Fruit fly (Drosophila melanogaster) whole organism, embryonic: Measurements from ENCODE around the gene CG43052.

ENCODE experiments used
- Aef1 ChIP-seq: fragments of 200-800 bp; sonication (Bioruptor generic); IDR thresholded peaks from 3 replicates; pipeline ENCODE4 v1.3.6; 2022; ENCODE audit warnings: missing biosample characterization, missing genetic modification characterization
- B-H2 ChIP-seq: fragments of 200-800 bp; sonication (Bioruptor generic); optimal IDR thresholded peaks from 2 replicates; lab custom pipeline; 2018; ENCODE audit warnings: missing biosample characterization, mild to moderate bottlenecking, missing genetic modification characterization
- CG10321 ChIP-seq: fragments of 200-800 bp; sonication (Bioruptor generic); IDR thresholded peaks from 2 replicates; pipeline ENCODE4 v1.3.6; 2022; ENCODE audit warnings: missing biosample characterization, missing genetic modification characterization
- CG10565 ChIP-seq: fragments of 200-800 bp; sonication (Bioruptor generic); optimal IDR thresholded peaks from 3 replicates; lab custom pipeline; 2016; ENCODE audit warnings: missing biosample characterization, mild to moderate bottlenecking, missing genetic modification characterization
- CG11695 ChIP-seq: fragments of 200-800 bp; sonication (Bioruptor generic); IDR thresholded peaks from 3 replicates; pipeline ENCODE4 v1.3.6; 2022; ENCODE audit warnings: missing biosample characterization, missing genetic modification characterization
- CG12744 ChIP-seq: fragments of 200-800 bp; sonication (Bioruptor generic); optimal IDR thresholded peaks from 2 replicates; lab custom pipeline; 2016; ENCODE audit warnings: missing biosample characterization, missing genetic modification characterization
- CG15011 ChIP-seq: fragments of 200-800 bp; sonication (Bioruptor generic); optimal IDR thresholded peaks from 3 replicates; lab custom pipeline; 2018; ENCODE audit warnings: missing biosample characterization, mild to moderate bottlenecking, missing genetic modification characterization
- CG15073 ChIP-seq: fragments of 200-800 bp; sonication (Bioruptor generic); optimal IDR thresholded peaks from 2 replicates; lab custom pipeline; 2016; ENCODE audit warnings: missing biosample characterization, missing genetic modification characterization
- CG1602 ChIP-seq: fragments of 200-800 bp; sonication (Bioruptor generic); optimal IDR thresholded peaks from 3 replicates; lab custom pipeline; 2016; ENCODE audit warnings: missing biosample characterization, missing genetic modification characterization
- CG16813 ChIP-seq: fragments of 200-800 bp; sonication (Bioruptor generic); IDR thresholded peaks from 3 replicates; pipeline ENCODE4 v1.3.6; 2022; ENCODE audit warnings: missing biosample characterization, missing genetic modification characterization; ENCODE audit not compliant: partially characterized antibody
- CG16863 ChIP-seq: fragments of 200-800 bp; sonication (Bioruptor generic); optimal IDR thresholded peaks from 3 replicates; lab custom pipeline; 2016; ENCODE audit warnings: missing biosample characterization, missing genetic modification characterization
- CG17612 ChIP-seq: fragments of 200-800 bp; sonication (Bioruptor generic); IDR thresholded peaks from 2 replicates; pipeline ENCODE4 v1.3.6; 2022; ENCODE audit warnings: missing biosample characterization, missing genetic modification characterization
- CG18011 ChIP-seq: fragments of 200-800 bp; sonication (Bioruptor generic); optimal IDR thresholded peaks from 2 replicates; lab custom pipeline; 2017; ENCODE audit warnings: missing biosample characterization, missing genetic modification characterization, mild to moderate bottlenecking, moderate library complexity, missing genotype
- CG2202 ChIP-seq: fragments of 200-800 bp; sonication (Bioruptor generic); optimal IDR thresholded peaks from 2 replicates; lab custom pipeline; 2018; ENCODE audit warnings: missing biosample characterization, mild to moderate bottlenecking, missing genetic modification characterization
- CG33213 ChIP-seq: fragments of 200-800 bp; sonication (Bioruptor generic); optimal IDR thresholded peaks from 3 replicates; lab custom pipeline; 2016; ENCODE audit warnings: missing biosample characterization, missing genetic modification characterization
- CG3726 ChIP-seq: fragments of 200-800 bp; sonication (Bioruptor generic); IDR thresholded peaks from 3 replicates; pipeline ENCODE4, ENCODE4 v1.3.6; 2022; ENCODE audit warnings: missing biosample characterization, missing genetic modification characterization
- CG4360 ChIP-seq: fragments of 200-800 bp; sonication (Bioruptor generic); IDR thresholded peaks from 2 replicates; pipeline ENCODE4 v1.3.6; 2022; ENCODE audit warnings: missing biosample characterization, missing genetic modification characterization
- CG4820 ChIP-seq: fragments of 200-800 bp; sonication (Bioruptor generic); optimal IDR thresholded peaks from 3 replicates; lab custom pipeline; 2016; ENCODE audit warnings: missing biosample characterization, missing genetic modification characterization
- CG6791 ChIP-seq: fragments of 200-800 bp; sonication (Bioruptor generic); IDR thresholded peaks from 3 replicates; pipeline ENCODE4 v1.3.6; 2022; ENCODE audit warnings: missing biosample characterization, missing genetic modification characterization; ENCODE audit not compliant: partially characterized antibody
- CG9727 ChIP-seq: fragments of 200-800 bp; sonication (Bioruptor generic); optimal IDR thresholded peaks from 3 replicates; lab custom pipeline; 2017; ENCODE audit warnings: missing biosample characterization, mild to moderate bottlenecking, missing genetic modification characterization
- CG9932 ChIP-seq: fragments of 200-800 bp; sonication (Bioruptor generic); IDR thresholded peaks from 2 replicates; pipeline ENCODE4 v1.3.6; 2022; ENCODE audit warnings: missing biosample characterization, missing genetic modification characterization
- Dek ChIP-seq: fragments of 200-800 bp; sonication (Bioruptor generic); optimal IDR thresholded peaks from 3 replicates; lab custom pipeline; 2019; ENCODE audit warnings: missing biosample characterization, mild to moderate bottlenecking, missing genetic modification characterization, moderate library complexity
- H2.0 ChIP-seq: fragments of 200-800 bp; sonication (Bioruptor generic); IDR thresholded peaks from 2 replicates; pipeline ENCODE4 v1.3.6; 2022; ENCODE audit warnings: missing biosample characterization, missing genetic modification characterization
- HHEX ChIP-seq: fragments of 200-800 bp; sonication (Bioruptor generic); optimal IDR thresholded peaks from 3 replicates; lab custom pipeline; 2017; ENCODE audit warnings: missing biosample characterization, mild to moderate bottlenecking, missing genetic modification characterization, missing genetic modification reagents
- Mad ChIP-seq: fragments of 200-800 bp; sonication (Bioruptor generic); optimal IDR thresholded peaks from 2 replicates; lab custom pipeline; 2016; ENCODE audit warnings: missing biosample characterization, missing genetic modification characterization
- Meics ChIP-seq: fragments of 200-800 bp; sonication (Bioruptor generic); optimal IDR thresholded peaks from 2 replicates; lab custom pipeline; 2017; ENCODE audit warnings: missing biosample characterization, mild to moderate bottlenecking, missing genetic modification characterization
- Mrtf ChIP-seq: fragments of 200-800 bp; sonication (Bioruptor generic); IDR thresholded peaks from 3 replicates; pipeline ENCODE4 v1.3.6; 2022; ENCODE audit warnings: missing biosample characterization, missing genetic modification characterization
- NC2α ChIP-seq: fragments of 200-800 bp; sonication (Bioruptor generic); optimal IDR thresholded peaks from 2 replicates; lab custom pipeline; 2016; ENCODE audit warnings: missing biosample characterization, missing genetic modification characterization
- NC2β ChIP-seq: fragments of 200-800 bp; sonication (Bioruptor generic); optimal IDR thresholded peaks from 2 replicates; lab custom pipeline; 2016; ENCODE audit warnings: missing biosample characterization, missing genetic modification characterization
- Oaz ChIP-seq: fragments of 200-800 bp; sonication (Bioruptor generic); IDR thresholded peaks from 2 replicates; pipeline ENCODE4 v1.3.6; 2022; ENCODE audit warnings: missing biosample characterization, missing genetic modification characterization
- PHDP ChIP-seq: fragments of 200-800 bp; sonication (Bioruptor generic); optimal IDR thresholded peaks from 3 replicates; lab custom pipeline; 2018; ENCODE audit warnings: missing biosample characterization, mild to moderate bottlenecking, missing genetic modification characterization, moderate library complexity
- Trl ChIP-seq, 3 experiments: fragments of >200 bp in 2 of 3; fragments of 200-800 bp in 1 of 3; sonication (Bioruptor generic) in 1 of 3; optimal IDR thresholded peaks; 2 replicates in 1 of 3; 3 replicates in 2 of 3; lab custom pipeline; 2016 to 2017; ENCODE audit warnings: missing biosample characterization in 1 of 3, missing genetic modification characterization in 1 of 3
- ac ChIP-seq: fragments of 200-800 bp; sonication (Bioruptor generic); optimal IDR thresholded peaks from 3 replicates; lab custom pipeline; 2017; ENCODE audit warnings: missing biosample characterization, mild to moderate bottlenecking, missing genetic modification characterization
- bcd ChIP-seq: fragments of 200-800 bp; sonication (Bioruptor generic); optimal IDR thresholded peaks from 2 replicates; lab custom pipeline; 2017; ENCODE audit warnings: missing biosample characterization, mild to moderate bottlenecking, missing genetic modification characterization
- cwo ChIP-seq: fragments of 200-800 bp; sonication (Bioruptor generic); optimal IDR thresholded peaks from 3 replicates; lab custom pipeline; 2017; ENCODE audit warnings: missing biosample characterization, missing genetic modification characterization, mild to moderate bottlenecking, moderate library complexity, missing genetic modification reagents
- fd102C ChIP-seq: fragments of 200-800 bp; sonication (Bioruptor generic); optimal IDR thresholded peaks from 2 replicates; lab custom pipeline; 2018; ENCODE audit warnings: missing biosample characterization, mild to moderate bottlenecking, missing genetic modification characterization, moderate library complexity
- fd96Cb ChIP-seq: fragments of 200-800 bp; sonication (Bioruptor generic); optimal IDR thresholded peaks from 2 replicates; lab custom pipeline; 2018; ENCODE audit warnings: missing biosample characterization, mild to moderate bottlenecking, missing genetic modification characterization, moderate library complexity
- gcm2 ChIP-seq: fragments of 200-800 bp; sonication (Bioruptor generic); optimal IDR thresholded peaks from 2 replicates; lab custom pipeline; 2016; ENCODE audit warnings: missing biosample characterization, missing genetic modification characterization
- hth ChIP-seq: fragments of >200 bp; optimal IDR thresholded peaks from 2 replicates; lab custom pipeline; 2017; ENCODE audit warnings: inconsistent platforms
- ind ChIP-seq: fragments of 200-800 bp; sonication (Bioruptor generic); optimal IDR thresholded peaks from 3 replicates; lab custom pipeline; 2016; ENCODE audit warnings: missing biosample characterization, missing genetic modification characterization
- ken ChIP-seq: fragments of 200-800 bp; sonication (Bioruptor generic); IDR thresholded peaks from 3 replicates; pipeline ENCODE4 v1.3.6; 2022; ENCODE audit warnings: missing biosample characterization, missing genetic modification characterization
- onecut ChIP-seq: fragments of 200-800 bp; sonication (Bioruptor generic); IDR thresholded peaks from 2 replicates; pipeline ENCODE4 v1.3.6; 2022; ENCODE audit warnings: missing biosample characterization, missing genetic modification characterization
- otp ChIP-seq: fragments of 200-800 bp; sonication (Bioruptor generic); IDR thresholded peaks from 3 replicates; pipeline ENCODE4, ENCODE4 v1.3.6; 2022; ENCODE audit warnings: missing biosample characterization, missing genetic modification characterization
- pros ChIP-seq: fragments of 200-800 bp; sonication (Bioruptor generic); optimal IDR thresholded peaks from 3 replicates; lab custom pipeline; 2019; ENCODE audit warnings: missing biosample characterization, mild to moderate bottlenecking, missing genetic modification characterization, moderate library complexity
- pum ChIP-seq: fragments of 200-800 bp; sonication (Bioruptor generic); optimal IDR thresholded peaks from 2 replicates; lab custom pipeline; 2016; ENCODE audit warnings: missing biosample characterization, missing genetic modification characterization
- scrt ChIP-seq: fragments of 200-800 bp; sonication (Bioruptor generic); optimal IDR thresholded peaks from 2 replicates; lab custom pipeline; 2018; ENCODE audit warnings: missing biosample characterization, mild to moderate bottlenecking, missing genetic modification characterization, moderate library complexity
- sens ChIP-seq: fragments of 200-800 bp; sonication (Bioruptor generic); peaks from one replicate; lab custom pipeline; 2016; ENCODE audit warnings: missing biosample characterization, missing genetic modification characterization
- seq ChIP-seq: fragments of 200-800 bp; sonication (Bioruptor generic); IDR thresholded peaks from 2 replicates; pipeline ENCODE4 v1.3.6; 2022; ENCODE audit warnings: missing biosample characterization, missing genetic modification characterization
- slou ChIP-seq: fragments of 200-800 bp; sonication (Bioruptor generic); optimal IDR thresholded peaks from 3 replicates; lab custom pipeline; 2016; ENCODE audit warnings: missing biosample characterization, missing genetic modification characterization
- tup ChIP-seq: fragments of 200-800 bp; sonication (Bioruptor generic); optimal IDR thresholded peaks from 2 replicates; lab custom pipeline; 2016; ENCODE audit warnings: missing biosample characterization, mild to moderate bottlenecking, missing genetic modification characterization, moderate library complexity
- vvl ChIP-seq: fragments of 200-800 bp; sonication (Bioruptor generic); IDR thresholded peaks from 2 replicates; pipeline ENCODE4 v1.3.6; 2022; ENCODE audit warnings: missing biosample characterization, missing genetic modification characterization

Gene CG43052

dm6 chr2L:14361736-14362180 is 9.9 kb downstream of the CG43052 start, which contains the start of gene spel1 (continued):
- TF ChIP-seq CG2202 (tag; lab: Kevin White, UChicago): peak; percentile 61
- TF ChIP-seq cwo: peak; percentile 53
- 0 out of 2 replicates have a peak, but pooled peaks have one; percentile 10 for TF ChIP-seq CG10321 (GFP tag; lab: Robert Waterston, UW)
- TF ChIP-seq pum (GFP tag; lab: Kevin White, UChicago): peak; percentile 5
- TF ChIP-seq seq (GFP tag; lab: Robert Waterston, UW): peak; percentile 49; the same call in 1 of the 2 replicates
- peak; percentile 77 for TF ChIP-seq fd96Cb (tag; lab: Kevin White, UChicago)
- TF ChIP-seq NC2α (GFP tag; lab: Kevin White, UChicago): no peak
- TF ChIP-seq sens (GFP tag; lab: Kevin White, UChicago): peak; percentile 93
- peak; percentile 91 for TF ChIP-seq Dek
- no peak for TF ChIP-seq ac (GFP tag; lab: Kevin White, UChicago)
- no peak for TF ChIP-seq hth
- peak; percentile 25 for TF ChIP-seq HHEX (GFP tag; lab: Kevin White, UChicago)
- peak; percentile 66 for TF ChIP-seq Oaz (GFP tag; lab: Robert Waterston, UW)
- peak; percentile 33; the same call in 1 of the 3 replicates for TF ChIP-seq otp
- no peak for TF ChIP-seq CG16813 (GFP tag; lab: Robert Waterston, UW)
- TF ChIP-seq onecut (GFP tag; lab: Robert Waterston, UW): peak; percentile 21; the same call in 1 of the 2 replicates
- TF ChIP-seq CG11695 (GFP tag; lab: Robert Waterston, UW): peak; percentile 92
- TF ChIP-seq CG1602: peak; percentile 66
- peak; percentile 58 for TF ChIP-seq CG15011 (GFP tag; lab: Kevin White, UChicago)
- 0 out of 2 replicates have a peak, but pooled peaks have one; percentile 24 for TF ChIP-seq CG4360 (GFP tag; lab: Robert Waterston, UW)
- no peak for TF ChIP-seq fd102C (GFP tag; lab: Kevin White, UChicago)
- no peak for TF ChIP-seq pros (GFP tag; lab: Kevin White, UChicago)
- peak; percentile 79 for TF ChIP-seq CG9727 (GFP tag; lab: Kevin White, UChicago)
- peak; percentile 72 for TF ChIP-seq Aef1 (GFP tag; lab: Robert Waterston, UW)
- TF ChIP-seq PHDP (tag; lab: Kevin White, UChicago): peak; percentile 91
- peak; percentile 28 for TF ChIP-seq CG18011
- TF ChIP-seq Mad (GFP tag; lab: Kevin White, UChicago): no peak
- TF ChIP-seq gcm2 (GFP tag; lab: Kevin White, UChicago): no peak
- no peak for TF ChIP-seq B-H2 (GFP tag; lab: Kevin White, UChicago)
- no peak for TF ChIP-seq tup (GFP tag; lab: Kevin White, UChicago)
- peak; percentile 59 for TF ChIP-seq CG4820 (GFP tag; lab: Kevin White, UChicago)
- no peak for TF ChIP-seq CG15073 (GFP tag; lab: Kevin White, UChicago)
- peak; percentile 68; the same call in 2 of the 3 replicates for TF ChIP-seq ken (GFP tag; lab: Robert Waterston, UW)
- TF ChIP-seq NC2β (GFP tag; lab: Kevin White, UChicago): no peak
- no peak for TF ChIP-seq CG6791
- TF ChIP-seq bcd (GFP tag; lab: Kevin White, UChicago): peak; percentile 75
- TF ChIP-seq CG33213: peak; percentile 57
- TF ChIP-seq CG10565: no peak
- peak; percentile 83 for TF ChIP-seq Meics
- peak; percentile 54 for TF ChIP-seq scrt (GFP tag; lab: Kevin White, UChicago)
- TF ChIP-seq vvl: peak; percentile 91
- peak; percentile 4; the same call in 1 of the 3 replicates for TF ChIP-seq Mrtf
- TF ChIP-seq H2.0 (GFP tag; lab: Robert Waterston, UW): peak; percentile 75
- TF ChIP-seq CG16863 (GFP tag; lab: Kevin White, UChicago): no peak
- peak; percentile 46; the same call in 1 of the 2 replicates for TF ChIP-seq CG17612 (GFP tag; lab: Robert Waterston, UW)
- TF ChIP-seq ind (GFP tag; lab: Kevin White, UChicago): peak; percentile 67
- peak; percentile 69 for TF ChIP-seq slou (GFP tag; lab: Kevin White, UChicago)
- no peak for TF ChIP-seq Trl (optimal IDR thresholded peaks at IDR 0.05; lab: Kevin White, UChicago)
- TF ChIP-seq Trl (GFP tag; optimal IDR thresholded peaks at IDR 0.05; lab: Kevin White, UChicago): peak; percentile 10
- TF ChIP-seq CG9932: peak; percentile 87
- no peak for TF ChIP-seq CG12744 (GFP tag; lab: Kevin White, UChicago)
- peak; percentile 80; the same call in 2 of the 3 replicates for TF ChIP-seq CG3726 (GFP tag; lab: Robert Waterston, UW)
